Fruit fly (Drosophila melanogaster) whole organism, embryonic: Measurements from ENCODE around the gene Fatp1.

Experiments
- Abd-B ChIP-seq: fragments of 200-800 bp; sonication (Bioruptor generic); optimal IDR thresholded peaks from 2 replicates; lab custom pipeline; 2018; ENCODE audit warnings: missing biosample characterization, mild to moderate bottlenecking, missing genetic modification characterization, moderate library complexity
- Atf6 ChIP-seq: fragments of 200-800 bp; sonication (Bioruptor generic); IDR thresholded peaks from 2 replicates; pipeline ENCODE4 v1.3.6; 2022; ENCODE audit warnings: missing biosample characterization, missing genetic modification characterization
- Bgb ChIP-seq: fragments of 200-800 bp; sonication (Bioruptor generic); IDR thresholded peaks from 2 replicates; pipeline ENCODE4 v1.3.6; 2022; ENCODE audit warnings: missing biosample characterization, missing genetic modification characterization; ENCODE audit not compliant: partially characterized antibody
- Blimp-1 ChIP-seq: fragments of 200-800 bp; sonication (Bioruptor generic); optimal IDR thresholded peaks from 3 replicates; lab custom pipeline; 2018; ENCODE audit warnings: missing biosample characterization, missing genetic modification characterization, mild to moderate bottlenecking, moderate library complexity, missing genetic modification reagents
- BtbVII ChIP-seq: fragments of 200-800 bp; sonication (Bioruptor generic); optimal IDR thresholded peaks from 3 replicates; lab custom pipeline; 2017; ENCODE audit warnings: missing biosample characterization, mild to moderate bottlenecking, missing genetic modification characterization
- CG10979 ChIP-seq: fragments of 200-800 bp; sonication (Bioruptor generic); optimal IDR thresholded peaks from 2 replicates; lab custom pipeline; 2018; ENCODE audit warnings: missing biosample characterization, mild to moderate bottlenecking, missing genetic modification characterization, moderate library complexity
- CG11398 ChIP-seq: fragments of 200-800 bp; sonication (Bioruptor generic); optimal IDR thresholded peaks from 2 replicates; lab custom pipeline; 2016; ENCODE audit warnings: missing biosample characterization, missing genetic modification characterization
- CG12219 ChIP-seq: fragments of 200-800 bp; sonication (Bioruptor generic); optimal IDR thresholded peaks from 3 replicates; lab custom pipeline; 2018; ENCODE audit warnings: missing biosample characterization, mild to moderate bottlenecking, missing genetic modification characterization
- CG12659 ChIP-seq: fragments of 200-800 bp; sonication (Bioruptor generic); optimal IDR thresholded peaks from 3 replicates; lab custom pipeline; 2017; ENCODE audit warnings: mild to moderate bottlenecking, missing biosample characterization, missing genetic modification reagents, missing genetic modification characterization
- CG15269 ChIP-seq: fragments of 200-800 bp; sonication (Bioruptor generic); optimal IDR thresholded peaks from 2 replicates; lab custom pipeline; 2018; ENCODE audit warnings: missing biosample characterization, mild to moderate bottlenecking, missing genetic modification characterization, moderate library complexity
- CG16813 ChIP-seq: fragments of 200-800 bp; sonication (Bioruptor generic); IDR thresholded peaks from 3 replicates; pipeline ENCODE4 v1.3.6; 2022; ENCODE audit warnings: missing biosample characterization, missing genetic modification characterization; ENCODE audit not compliant: partially characterized antibody
- CG17612 ChIP-seq: fragments of 200-800 bp; sonication (Bioruptor generic); IDR thresholded peaks from 2 replicates; pipeline ENCODE4 v1.3.6; 2022; ENCODE audit warnings: missing biosample characterization, missing genetic modification characterization
- CG1832 ChIP-seq: fragments of 200-800 bp; sonication (Bioruptor generic); optimal IDR thresholded peaks from 2 replicates; lab custom pipeline; 2017; ENCODE audit warnings: missing biosample characterization, mild to moderate bottlenecking, missing genetic modification characterization, inconsistent platforms
- CG3847 ChIP-seq: fragments of 200-800 bp; sonication (Bioruptor generic); IDR thresholded peaks from 2 replicates; pipeline ENCODE4 v1.3.6; 2022; ENCODE audit warnings: missing biosample characterization, missing genetic modification characterization
- CG43689 ChIP-seq: fragments of 200-800 bp; sonication (Bioruptor generic); IDR thresholded peaks from 2 replicates; pipeline ENCODE4 v1.3.6; 2022; ENCODE audit warnings: missing biosample characterization, missing genetic modification characterization
- CG4424 ChIP-seq: fragments of 200-800 bp; sonication (Bioruptor generic); optimal IDR thresholded peaks from 3 replicates; lab custom pipeline; 2016; ENCODE audit warnings: missing biosample characterization, missing genetic modification characterization
- CG6175 ChIP-seq: fragments of 200-800 bp; sonication (Bioruptor generic); IDR thresholded peaks from 3 replicates; pipeline ENCODE4 v1.3.6; 2022; ENCODE audit warnings: missing biosample characterization, missing genetic modification characterization
- CG6272 ChIP-seq: fragments of 200-800 bp; sonication (Bioruptor generic); IDR thresholded peaks from 2 replicates; pipeline ENCODE4 v1.3.6; 2022; ENCODE audit warnings: missing biosample characterization, missing genetic modification characterization
- CG6791 ChIP-seq: fragments of 200-800 bp; sonication (Bioruptor generic); IDR thresholded peaks from 3 replicates; pipeline ENCODE4 v1.3.6; 2022; ENCODE audit warnings: missing biosample characterization, missing genetic modification characterization; ENCODE audit not compliant: partially characterized antibody
- CG7357 ChIP-seq: fragments of 200-800 bp; sonication (Bioruptor generic); IDR thresholded peaks from 3 replicates; pipeline ENCODE4 v1.3.6; 2022; ENCODE audit warnings: missing biosample characterization, missing genetic modification characterization
- CG8089 ChIP-seq: fragments of 200-800 bp; sonication (Bioruptor generic); optimal IDR thresholded peaks from 3 replicates; lab custom pipeline; 2016; ENCODE audit warnings: missing biosample characterization, missing genetic modification characterization
- CoRest ChIP-seq: fragments of 200-800 bp; sonication (Bioruptor generic); optimal IDR thresholded peaks from 3 replicates; lab custom pipeline; 2018; ENCODE audit warnings: missing biosample characterization, mild to moderate bottlenecking, missing genetic modification characterization, moderate library complexity
- Gug ChIP-seq: fragments of 200-800 bp; sonication (Bioruptor generic); IDR thresholded peaks from 4 replicates; pipeline ENCODE4 v1.3.6; 2022; ENCODE audit warnings: missing biosample characterization, missing genetic modification characterization
- H2.0 ChIP-seq: fragments of 200-800 bp; sonication (Bioruptor generic); IDR thresholded peaks from 2 replicates; pipeline ENCODE4 v1.3.6; 2022; ENCODE audit warnings: missing biosample characterization, missing genetic modification characterization
- Lhr ChIP-seq: fragments of 200-800 bp; sonication (Bioruptor generic); optimal IDR thresholded peaks from 3 replicates; lab custom pipeline; 2017; ENCODE audit warnings: mild to moderate bottlenecking, missing biosample characterization, missing genetic modification reagents, missing genetic modification characterization
- MESR4 ChIP-seq: fragments of 200-800 bp; sonication (Bioruptor generic); optimal IDR thresholded peaks from 2 replicates; lab custom pipeline; 2018; ENCODE audit warnings: missing biosample characterization, mild to moderate bottlenecking, missing genetic modification characterization, moderate library complexity
- Neu2 ChIP-seq: fragments of 200-800 bp; sonication (Bioruptor generic); optimal IDR thresholded peaks from 3 replicates; lab custom pipeline; 2016; ENCODE audit warnings: missing biosample characterization, missing genetic modification characterization, borderline replicate concordance
- NfI ChIP-seq: fragments of 200-800 bp; sonication (Bioruptor generic); optimal IDR thresholded peaks from 3 replicates; lab custom pipeline; 2018; ENCODE audit warnings: missing biosample characterization, mild to moderate bottlenecking, missing genetic modification characterization, moderate library complexity
- Side ChIP-seq: fragments of 200-800 bp; sonication (Bioruptor generic); optimal IDR thresholded peaks from 2 replicates; lab custom pipeline; 2016; ENCODE audit warnings: missing biosample characterization, missing genetic modification characterization
- Sry-β ChIP-seq: fragments of 200-800 bp; sonication (Bioruptor generic); optimal IDR thresholded peaks from 2 replicates; lab custom pipeline; 2018; ENCODE audit warnings: missing biosample characterization, mild to moderate bottlenecking, missing genetic modification characterization, moderate library complexity
- az2 ChIP-seq: fragments of 200-800 bp; sonication (Bioruptor generic); optimal IDR thresholded peaks from 3 replicates; lab custom pipeline; 2016; ENCODE audit warnings: missing biosample characterization, missing genetic modification characterization
- bab2 ChIP-seq: fragments of 200-800 bp; sonication (Bioruptor generic); optimal IDR thresholded peaks from 2 replicates; lab custom pipeline; 2016; ENCODE audit warnings: missing biosample characterization, missing genetic modification characterization
- bowl ChIP-seq: fragments of 200-800 bp; sonication (Bioruptor generic); IDR thresholded peaks from 2 replicates; pipeline ENCODE4 v1.3.6; 2022; ENCODE audit warnings: missing biosample characterization, missing genetic modification characterization
- chif ChIP-seq, 2 experiments: fragments of 200-800 bp; sonication (Bioruptor generic); optimal IDR thresholded peaks; 3 replicates each; lab custom pipeline; 2016; ENCODE audit warnings: missing biosample characterization in 2 of 2, missing genetic modification characterization in 2 of 2
- dm ChIP-seq: fragments of 200-800 bp; sonication (Bioruptor generic); optimal IDR thresholded peaks from 3 replicates; lab custom pipeline; 2016; ENCODE audit warnings: missing biosample characterization, missing genetic modification characterization
- dmrt11E ChIP-seq: fragments of 200-800 bp; sonication (Bioruptor generic); optimal IDR thresholded peaks from 3 replicates; lab custom pipeline; 2018; ENCODE audit warnings: missing biosample characterization, mild to moderate bottlenecking, missing genetic modification characterization, moderate library complexity
- en ChIP-seq: fragments of 200-800 bp; sonication (Bioruptor generic); optimal IDR thresholded peaks from 2 replicates; lab custom pipeline; 2016; ENCODE audit warnings: missing biosample characterization, missing genetic modification characterization
- fd96Cb ChIP-seq: fragments of 200-800 bp; sonication (Bioruptor generic); optimal IDR thresholded peaks from 2 replicates; lab custom pipeline; 2018; ENCODE audit warnings: missing biosample characterization, mild to moderate bottlenecking, missing genetic modification characterization, moderate library complexity
- gt ChIP-seq: fragments of 200-800 bp; sonication (Bioruptor generic); IDR thresholded peaks from 2 replicates; pipeline ENCODE4 v1.3.6; 2022; ENCODE audit warnings: missing biosample characterization, missing genetic modification characterization
- jing ChIP-seq: fragments of 200-800 bp; sonication (Bioruptor generic); optimal IDR thresholded peaks from 2 replicates; lab custom pipeline; 2018; ENCODE audit warnings: missing biosample characterization, mild to moderate bottlenecking, missing genetic modification characterization
- klu ChIP-seq: fragments of 200-800 bp; sonication (Bioruptor generic); IDR thresholded peaks from 2 replicates; pipeline ENCODE4 v1.3.6; 2022; ENCODE audit warnings: missing biosample characterization, missing genetic modification characterization
- lmd ChIP-seq: fragments of 200-800 bp; sonication (Bioruptor generic); IDR thresholded peaks from 2 replicates; pipeline ENCODE4 v1.3.6; 2022; ENCODE audit warnings: missing biosample characterization, missing genetic modification characterization
- nerfin-1 ChIP-seq: fragments of 200-800 bp; sonication (Bioruptor generic); optimal IDR thresholded peaks from 3 replicates; lab custom pipeline; 2019; ENCODE audit warnings: missing biosample characterization, mild to moderate bottlenecking, missing genetic modification characterization, moderate library complexity
- onecut ChIP-seq: fragments of 200-800 bp; sonication (Bioruptor generic); IDR thresholded peaks from 2 replicates; pipeline ENCODE4 v1.3.6; 2022; ENCODE audit warnings: missing biosample characterization, missing genetic modification characterization
- psq ChIP-seq: fragments of 200-800 bp; sonication (Bioruptor generic); optimal IDR thresholded peaks from 2 replicates; lab custom pipeline; 2017; ENCODE audit warnings: missing biosample characterization, missing genetic modification characterization
- pum ChIP-seq: fragments of 200-800 bp; sonication (Bioruptor generic); optimal IDR thresholded peaks from 2 replicates; lab custom pipeline; 2016; ENCODE audit warnings: missing biosample characterization, missing genetic modification characterization
- schlank ChIP-seq: fragments of 200-800 bp; sonication (Bioruptor generic); optimal IDR thresholded peaks from 2 replicates; lab custom pipeline; 2018; ENCODE audit warnings: missing biosample characterization, mild to moderate bottlenecking, missing genetic modification characterization
- sens-2 ChIP-seq: fragments of 200-800 bp; sonication (Bioruptor generic); IDR thresholded peaks from 2 replicates; pipeline ENCODE4 v1.3.6; 2022; ENCODE audit warnings: missing biosample characterization, missing genetic modification characterization
- sim ChIP-seq: fragments of 200-800 bp; sonication (Bioruptor generic); IDR thresholded peaks from 2 replicates; pipeline ENCODE4 v1.3.6; 2022; ENCODE audit warnings: missing biosample characterization, missing genetic modification characterization
- tap ChIP-seq: fragments of 200-800 bp; optimal IDR thresholded peaks from 3 replicates; lab custom pipeline; 2019; ENCODE audit warnings: missing biosample characterization, mild to moderate bottlenecking, missing genetic modification characterization, moderate library complexity

Gene Fatp1

DNA sequence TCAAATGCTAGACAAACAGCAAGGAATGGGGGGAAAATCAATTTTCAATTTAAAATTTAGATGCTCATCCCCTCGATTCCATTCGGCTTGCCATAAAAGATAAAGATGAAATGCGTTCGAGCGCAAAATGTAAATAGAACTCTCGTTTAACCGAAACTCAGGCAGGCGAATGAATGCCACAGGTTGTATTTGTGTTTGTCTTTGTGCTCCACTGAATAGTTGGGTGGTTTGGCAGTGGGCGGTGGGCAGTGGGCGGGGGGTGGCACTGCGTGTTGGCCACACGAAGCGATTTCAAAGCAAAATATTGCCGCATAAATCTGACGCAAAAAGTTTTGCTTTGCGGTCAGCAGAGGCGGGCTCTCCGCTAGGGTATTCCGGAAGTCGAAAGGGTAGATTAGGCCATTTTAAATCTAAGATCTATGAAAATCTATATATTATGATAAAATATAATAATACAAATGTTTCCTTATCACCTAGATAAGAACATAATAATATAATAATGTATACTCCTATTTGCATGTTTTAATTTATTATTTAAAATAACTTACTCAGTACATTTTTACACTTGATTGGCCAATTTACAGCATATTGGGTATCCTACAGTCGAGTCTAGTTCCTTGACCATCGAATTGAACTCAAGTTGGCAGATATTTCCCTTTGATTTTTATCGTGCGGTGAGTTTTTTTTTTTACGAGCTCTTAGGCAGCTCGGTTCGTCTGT, 5.3 kb upstream of the Fatp1 start (continued):
- peak; percentile 82 for TF ChIP-seq CoRest (tag; lab: Kevin White, UChicago)
- TF ChIP-seq Abd-B (GFP tag; lab: Kevin White, UChicago), result peak; percentile 17
- TF ChIP-seq fd96Cb (tag; lab: Kevin White, UChicago), result peak; percentile 57
- TF ChIP-seq MESR4, result no peak
- peak; percentile 48 for TF ChIP-seq az2 (GFP tag; lab: Kevin White, UChicago)
- no peak for TF ChIP-seq CG1832 (GFP tag; lab: Kevin White, UChicago)
- TF ChIP-seq Atf6 (GFP tag; lab: Robert Waterston, UW), result peak; percentile 60; the same call in 1 of the 2 replicates
- TF ChIP-seq sens-2 (GFP tag; lab: Robert Waterston, UW), result no peak
- no peak for TF ChIP-seq dmrt11E (tag; lab: Kevin White, UChicago)
- TF ChIP-seq psq, result no peak
- TF ChIP-seq CG3847, result peak; percentile 75
- no peak for TF ChIP-seq CG6791
- peak; percentile 76 for TF ChIP-seq CG15269
- peak; percentile 79 for TF ChIP-seq CG12659 (GFP tag; lab: Kevin White, UChicago)
- peak; percentile 41 for TF ChIP-seq Blimp-1 (GFP tag; lab: Kevin White, UChicago)
- no peak for TF ChIP-seq Bgb (GFP tag; lab: Robert Waterston, UW)
- TF ChIP-seq Lhr, result no peak
- peak; percentile 83 for TF ChIP-seq lmd
- TF ChIP-seq CG43689 (GFP tag; lab: Robert Waterston, UW), result no peak
- TF ChIP-seq CG12219, result no peak
- TF ChIP-seq en (GFP tag; lab: Kevin White, UChicago), result no peak
- TF ChIP-seq CG6175, result no peak
- TF ChIP-seq bab2, result no peak
- peak; percentile 61 for TF ChIP-seq CG7357 (GFP tag; lab: Robert Waterston, UW)
- TF ChIP-seq Side (GFP tag; lab: Kevin White, UChicago), result no peak
- TF ChIP-seq dm (GFP tag; lab: Kevin White, UChicago), result no peak
- TF ChIP-seq BtbVII (GFP tag; lab: Kevin White, UChicago), result peak; percentile 56
- TF ChIP-seq klu, result peak; percentile 49; the same call in 1 of the 2 replicates
- peak; percentile 19 for TF ChIP-seq tap
- TF ChIP-seq CG6272 (GFP tag; lab: Robert Waterston, UW), result no peak
- TF ChIP-seq CG16813 (GFP tag; lab: Robert Waterston, UW), result no peak
- TF ChIP-seq bowl, result no peak
- TF ChIP-seq Neu2 (GFP tag; lab: Kevin White, UChicago), result no peak
- TF ChIP-seq H2.0 (GFP tag; lab: Robert Waterston, UW), result no peak; the same call in 1 of the 2 replicates
- TF ChIP-seq sim (GFP tag; lab: Robert Waterston, UW), result no peak; the same call in 1 of the 2 replicates
- TF ChIP-seq Sry-β (GFP tag; lab: Kevin White, UChicago), result no peak
- no peak for TF ChIP-seq CG17612 (GFP tag; lab: Robert Waterston, UW)
- TF ChIP-seq CG4424 (GFP tag; lab: Kevin White, UChicago), result peak; percentile 38
- TF ChIP-seq gt (GFP tag; lab: Robert Waterston, UW), result no peak
- TF ChIP-seq pum (GFP tag; lab: Kevin White, UChicago), result no peak
- TF ChIP-seq CG10979 (tag; lab: Kevin White, UChicago), result peak; percentile 34
- TF ChIP-seq CG8089 (GFP tag; lab: Kevin White, UChicago), result no peak
- no peak for TF ChIP-seq schlank (tag; lab: Kevin White, UChicago)
- TF ChIP-seq jing (GFP tag; lab: Kevin White, UChicago), result no peak
- no peak for TF ChIP-seq CG11398 (GFP tag; lab: Kevin White, UChicago)
- TF ChIP-seq NfI (GFP tag; lab: Kevin White, UChicago), result peak; percentile 28
- TF ChIP-seq nerfin-1, result peak; percentile 38
- TF ChIP-seq onecut (GFP tag; lab: Robert Waterston, UW), result no peak
- TF ChIP-seq chif (GFP tag; optimal IDR thresholded peaks at IDR 0.05; lab: Kevin White, UChicago), result no peak
- peak; percentile 59; the same call in 3 of the 4 replicates for TF ChIP-seq Gug (GFP tag; lab: Robert Waterston, UW)
